Worm (Caenorhabditis elegans): ENCODE data around the gene srh-212.

DNA sequence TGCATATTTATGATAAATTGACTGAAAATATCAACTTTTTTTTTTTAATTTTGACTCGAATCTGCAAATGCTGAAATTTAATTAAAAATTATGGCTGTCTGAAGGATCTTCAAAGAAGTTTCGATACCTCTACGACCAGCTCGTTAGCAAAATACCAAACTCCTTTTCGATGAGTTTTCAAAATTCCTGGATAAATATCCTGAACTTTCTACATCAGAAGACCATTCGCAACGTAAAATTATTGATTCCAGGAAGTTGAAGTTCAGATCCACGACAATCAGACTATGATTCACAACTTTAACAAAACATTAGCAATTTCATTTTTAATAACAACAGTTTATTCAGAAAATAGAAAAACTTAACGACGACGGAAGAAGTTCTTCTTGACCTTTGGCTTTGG, 11.9 kb downstream of the srh-212 start:
- TF ChIP-seq ceh-82 (tag; optimal IDR thresholded peaks at IDR 0.05) (no peak), snpc-4 (tag; optimal IDR thresholded peaks at IDR 0.05) (no peak), skn-1 (tag; optimal IDR thresholded peaks at IDR 0.05) (no peak), R02D3.7 (tag; optimal IDR thresholded peaks at IDR 0.05) (no peak), nhr-12 (tag; optimal IDR thresholded peaks at IDR 0.05) (no peak), hmg-11 (tag; optimal IDR thresholded peaks at IDR 0.05) (no peak), lin-15B (tag; optimal IDR thresholded peaks at IDR 0.05) (no peak), ceh-16 (tag; optimal IDR thresholded peaks at IDR 0.05) (no peak), fkh-10 (GFP tag; optimal IDR thresholded peaks at IDR 0.05) (no peak), ztf-11 (tag; optimal IDR thresholded peaks at IDR 0.05) (no peak), egl-5 (tag; optimal IDR thresholded peaks at IDR 0.05) (no peak), nhr-77 (tag; optimal IDR thresholded peaks at IDR 0.05) (no peak), pqm-1 (tag; optimal IDR thresholded peaks at IDR 0.05) (no peak)
